Fruit fly (Drosophila melanogaster): ENCODE measurements around the gene Vps45.
A peak's percentile ranks its signal among the peaks of the same experiment; 100 is the strongest.

Gene Vps45

dm6 chr3R:9577382-9578137, 13.8 kb downstream of the Vps45 start, which contains the start of the genes Kap-alpha3 and Son (continued):
- TF ChIP-seq nom (GFP tag; optimal IDR thresholded peaks at IDR 0.05) (peak; percentile 92), Jarid2 (GFP tag; optimal IDR thresholded peaks at IDR 0.05) (peak; percentile 80), CTCF (GFP tag; optimal IDR thresholded peaks at IDR 0.05) (peak; percentile 63), Mad (GFP tag; optimal IDR thresholded peaks at IDR 0.05) (peak; percentile 96), CG4328 (GFP tag; optimal IDR thresholded peaks at IDR 0.05) (peak; percentile 97), Mrtf (GFP tag; IDR thresholded peaks at IDR 0.05) (peak; percentile 75), CG11093 (GFP tag; IDR thresholded peaks at IDR 0.05) (peak; percentile 79), insv (GFP tag; optimal IDR thresholded peaks at IDR 0.05) (peak in 1 of 2 experiments; percentile 85), CG43689 (GFP tag; IDR thresholded peaks at IDR 0.05) (peak; percentile 70), Deaf1 (tag; optimal IDR thresholded peaks at IDR 0.05) (peak; percentile 64), repo (GFP tag; optimal IDR thresholded peaks at IDR 0.05) (peak; percentile 87), ab (GFP tag; optimal IDR thresholded peaks at IDR 0.05) (peak; percentile 62), CG10654 (GFP tag; optimal IDR thresholded peaks at IDR 0.05) (peak; percentile 90), otp (GFP tag; IDR thresholded peaks at IDR 0.05) (peak; percentile 82; the same call in 2 of the 3 replicates), CG30403 (GFP tag; optimal IDR thresholded peaks at IDR 0.05) (peak; percentile 94), CG17359 (tag; optimal IDR thresholded peaks at IDR 0.05) (peak; percentile 88), seq (GFP tag; IDR thresholded peaks at IDR 0.05) (peak; percentile 81), gro (GFP tag; optimal IDR thresholded peaks at IDR 0.05) (peak; percentile 93), CG8089 (GFP tag; optimal IDR thresholded peaks at IDR 0.05) (peak; percentile 93), CG10959 (GFP tag; IDR thresholded peaks at IDR 0.05) (peak; percentile 78), Nf-YB (GFP tag; optimal IDR thresholded peaks at IDR 0.05) (peak; percentile 78), Ets65A (GFP tag) (peak; percentile 100), Ravus (GFP tag; IDR thresholded peaks at IDR 0.05) (peak; percentile 43), sug (tag; optimal IDR thresholded peaks at IDR 0.05) (peak; percentile 95), CG32532 (GFP tag; IDR thresholded peaks at IDR 0.05) (peak; percentile 89), CG15696 (tag; optimal IDR thresholded peaks at IDR 0.05) (peak; percentile 85), sob (GFP tag; IDR thresholded peaks at IDR 0.05) (peak; percentile 93), Poxn (GFP tag; IDR thresholded peaks at IDR 0.05) (peak; percentile 69), CG7745 (tag; optimal IDR thresholded peaks at IDR 0.05) (peak; percentile 42), wek (GFP tag; optimal IDR thresholded peaks at IDR 0.05) (peak; percentile 90), CG31224 (GFP tag; IDR thresholded peaks at IDR 0.05) (peak; percentile 85), dimm (GFP tag; IDR thresholded peaks at IDR 0.05) (peak; percentile 64; the same call in 1 of the 2 replicates), CG10321 (GFP tag; IDR thresholded peaks at IDR 0.05) (peak; percentile 72), gcm2 (GFP tag; optimal IDR thresholded peaks at IDR 0.05) (peak; percentile 86), salm (tag; optimal IDR thresholded peaks at IDR 0.05) (peak; percentile 84), CG10565 (GFP tag; optimal IDR thresholded peaks at IDR 0.05) (peak; percentile 79), CG18262 (tag; optimal IDR thresholded peaks at IDR 0.05) (peak; percentile 84), CG13894 (tag; optimal IDR thresholded peaks at IDR 0.05) (peak; percentile 91), amos (GFP tag; IDR thresholded peaks at IDR 0.05; ENCODE audit: partially characterized antibody) (peak; percentile 80), CG10147 (GFP tag; optimal IDR thresholded peaks at IDR 0.05) (peak; percentile 90), peb (GFP tag; IDR thresholded peaks at IDR 0.05) (peak; percentile 67; the same call in 1 of the 2 replicates), aop (GFP tag; IDR thresholded peaks at IDR 0.05) (no peak), CG6791 (GFP tag; IDR thresholded peaks at IDR 0.05; ENCODE audit: partially characterized antibody) (peak; percentile 75), CG4617 (GFP tag; optimal IDR thresholded peaks at IDR 0.05; ENCODE audit: borderline replicate concordance) (peak; percentile 87), ewg (GFP tag; optimal IDR thresholded peaks at IDR 0.05) (peak; percentile 83), CG7786 (GFP tag; optimal IDR thresholded peaks at IDR 0.05) (peak; percentile 90), Bteb2 (GFP tag; optimal IDR thresholded peaks at IDR 0.05) (peak; percentile 91), CG13296 (GFP tag; optimal IDR thresholded peaks at IDR 0.05) (peak; percentile 97), gem (tag; optimal IDR thresholded peaks at IDR 0.05) (peak; percentile 88), psq (GFP tag; optimal IDR thresholded peaks at IDR 0.05) (peak; percentile 79)

Data from whole organism, embryonic.